Fruit fly (Drosophila melanogaster) whole organism: ENCODE results near the gene Cyp28a5.

Experiments used
- CG8478 ChIP-seq: fragments of >200 bp; optimal IDR thresholded peaks from 2 replicates; lab custom pipeline; 2018; ENCODE audit warnings: inconsistent platforms
- usp ChIP-seq: fragments of >200 bp; optimal IDR thresholded peaks from 2 replicates; lab custom pipeline; 2017; ENCODE audit warnings: missing biosample characterization, missing genetic modification characterization, mixed read lengths

- no peak for TF ChIP-seq usp (GFP tag; lab: Kevin White, UChicago)
- TF ChIP-seq CG8478 (lab: Kevin White, UChicago), result no peak
Measured at dm6 chr2L:14013478-14013877, 36.4 kb downstream of the Cyp28a5 start.
